Worm (Caenorhabditis elegans) whole organism, L2 larva: Measurements from ENCODE around the gene spe-42.

Experiments
- lin-13 ChIP-seq: fragments of 150-350 bp; optimal IDR thresholded peaks from 2 replicates; lab custom pipeline; 2014; ENCODE audit warnings: missing biosample characterization, missing genetic modification reagents, missing genetic modification characterization
- nhr-10 ChIP-seq: sonication (generic microtip); optimal IDR thresholded peaks from 2 replicates; lab custom pipeline; 2017; ENCODE audit warnings: missing biosample characterization, missing genetic modification characterization
- nhr-77 ChIP-seq: fragments of 150-350 bp; optimal IDR thresholded peaks from 2 replicates; lab custom pipeline; 2014; ENCODE audit warnings: missing biosample characterization, missing genetic modification characterization
- unc-39 ChIP-seq: fragments of 150-350 bp; optimal IDR thresholded peaks from 2 replicates; lab custom pipeline; 2014; ENCODE audit warnings: missing biosample characterization, missing genetic modification characterization
- unc-55 ChIP-seq: fragments of 150-350 bp; sonication (generic microtip); optimal IDR thresholded peaks from 3 replicates; lab custom pipeline; 2014; ENCODE audit warnings: missing biosample characterization, missing genetic modification reagents, missing genetic modification characterization
- unc-62 ChIP-seq: fragments of 150-350 bp; optimal IDR thresholded peaks from 2 replicates; lab custom pipeline; 2014; ENCODE audit warnings: missing biosample characterization, missing genetic modification reagents, missing genetic modification characterization

- TF ChIP-seq unc-62 (GFP tag; lab: Kevin White, UChicago), result no peak
- no peak for TF ChIP-seq unc-39 (tag; lab: Kevin White, UChicago)
- TF ChIP-seq unc-55 (GFP tag; lab: Kevin White, UChicago), result no peak
- TF ChIP-seq lin-13 (GFP tag; lab: Kevin White, UChicago), result no peak
- TF ChIP-seq nhr-77 (tag; lab: Kevin White, UChicago), result no peak
- no peak for TF ChIP-seq nhr-10
These were observed 3.0 kb upstream of the spe-42 start, which contains the start of gene T04F3.1 for ce11 chrV:11739820-11740219.
